Worm (Caenorhabditis elegans) whole organism, midembryonic: Measurements from ENCODE around the gene Y49A3A.3.

Experiments used
- T22C8.4 ChIP-seq: fragments of 200-800 bp; sonication (Bioruptor generic); IDR thresholded peaks from 2 replicates; pipeline ENCODE4 v1.3.6; 2022; ENCODE audit warnings: missing genetic modification characterization, missing compliant biosample characterization
- tab-1 ChIP-seq: fragments of 200-800 bp; sonication (Bioruptor generic); IDR thresholded peaks from 2 replicates; pipeline ENCODE4 v1.3.6; 2022; ENCODE audit warnings: missing genetic modification characterization, missing compliant biosample characterization

DNA sequence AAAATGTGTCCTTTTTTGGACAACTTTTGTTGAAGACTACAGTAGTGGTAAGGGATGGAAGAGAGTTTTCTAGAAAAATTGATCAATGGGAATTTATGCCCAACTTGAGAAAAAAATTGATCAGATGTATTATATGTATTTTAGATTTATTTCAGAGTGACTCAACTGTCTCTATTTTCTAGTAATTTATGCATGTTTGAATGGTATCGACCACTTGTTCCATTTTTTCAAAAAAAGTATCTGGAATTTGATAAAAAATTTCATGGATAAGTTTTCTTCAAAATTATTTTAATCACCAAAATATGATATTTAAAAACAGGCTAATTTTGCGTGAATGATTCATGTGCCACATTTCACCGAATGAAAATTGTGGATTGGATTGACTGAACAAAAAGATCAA, 37.6 kb downstream of the Y49A3A.3 start, which contains the start of gene C15H11.10:
- TF ChIP-seq tab-1 (no peak), T22C8.4 (no peak)
